Fruit fly (Drosophila melanogaster): ENCODE data around the gene ringer.

Gene ringer

DNA sequence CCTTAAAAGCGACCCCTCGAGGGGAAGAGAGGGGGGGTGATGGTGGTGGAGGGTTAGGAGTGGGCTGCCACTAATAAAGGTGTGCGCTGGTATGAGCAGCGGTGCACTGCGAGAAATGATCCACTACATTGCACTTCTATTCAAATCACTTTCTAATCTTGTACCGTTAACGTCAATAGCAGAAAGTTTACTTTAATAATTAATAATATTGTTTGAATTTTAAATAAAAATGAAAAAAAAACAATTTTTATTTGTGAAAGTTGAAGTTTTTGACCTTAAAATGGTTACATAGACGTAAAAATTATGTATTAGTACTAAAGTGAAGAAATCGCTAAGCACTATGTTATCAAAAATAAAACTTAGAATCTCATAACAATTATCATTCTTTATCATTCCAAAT is 33.6 kb upstream of the ringer start (continued):
- TF ChIP-seq row (GFP tag; IDR thresholded peaks at IDR 0.05): 0 out of 3 replicates have a peak, but pooled peaks have one; percentile 12
- no peak for TF ChIP-seq pan (optimal IDR thresholded peaks at IDR 0.05)
- TF ChIP-seq pan (GFP tag; optimal IDR thresholded peaks at IDR 0.05 in 1 of 2, IDR thresholded peaks at IDR 0.05 in 1 of 2): peak in 1 of 2 experiments; percentile 31
- TF ChIP-seq gem (tag; optimal IDR thresholded peaks at IDR 0.05): peak; percentile 59
- TF ChIP-seq fd96Cb (tag; optimal IDR thresholded peaks at IDR 0.05): peak; percentile 12
- TF ChIP-seq Oli (tag; optimal IDR thresholded peaks at IDR 0.05): peak; percentile 3
- TF ChIP-seq chm (GFP tag; IDR thresholded peaks at IDR 0.05): no peak
- peak; percentile 51 for TF ChIP-seq CG15269 (tag; optimal IDR thresholded peaks at IDR 0.05)
- peak; percentile 9 for TF ChIP-seq CG12659 (GFP tag; optimal IDR thresholded peaks at IDR 0.05)
- TF ChIP-seq Fer3 (tag; optimal IDR thresholded peaks at IDR 0.05): peak; percentile 0
- 0 out of 2 replicates have a peak, but pooled peaks have one; percentile 22 for TF ChIP-seq Ptx1 (GFP tag; IDR thresholded peaks at IDR 0.05)
- peak; percentile 47 for TF ChIP-seq Meics (GFP tag; optimal IDR thresholded peaks at IDR 0.05)
- no peak for TF ChIP-seq btn (GFP tag; optimal IDR thresholded peaks at IDR 0.05)
- no peak for TF ChIP-seq ase (GFP tag; IDR thresholded peaks at IDR 0.05)
- no peak for TF ChIP-seq peb (GFP tag; IDR thresholded peaks at IDR 0.05)
- peak; percentile 20 for TF ChIP-seq unpg (GFP tag; optimal IDR thresholded peaks at IDR 0.05)
- no peak for TF ChIP-seq CG12769 (tag; optimal IDR thresholded peaks at IDR 0.05)
- TF ChIP-seq Med (GFP tag): no peak
- no peak for TF ChIP-seq CG1529 (GFP tag; optimal IDR thresholded peaks at IDR 0.05)
- peak; percentile 45 for TF ChIP-seq dmrt99B (tag; optimal IDR thresholded peaks at IDR 0.05)
- no peak for TF ChIP-seq CG16813 (GFP tag; IDR thresholded peaks at IDR 0.05; ENCODE audit: partially characterized antibody)
- peak; percentile 10 for TF ChIP-seq bcd (GFP tag; optimal IDR thresholded peaks at IDR 0.05)
- TF ChIP-seq E2f1 (GFP tag; IDR thresholded peaks at IDR 0.05): 0 out of 2 replicates have a peak, but pooled peaks have one; percentile 12
- peak; percentile 61; the same call in 2 of the 3 replicates for TF ChIP-seq CG17361 (GFP tag; IDR thresholded peaks at IDR 0.05)
- no peak for TF ChIP-seq CG7987 (GFP tag; optimal IDR thresholded peaks at IDR 0.05)
- peak; percentile 37 for TF ChIP-seq CG10979 (tag; optimal IDR thresholded peaks at IDR 0.05)
- no peak for TF ChIP-seq hkb (optimal IDR thresholded peaks at IDR 0.05)
- TF ChIP-seq hkb (GFP tag; IDR thresholded peaks at IDR 0.05): 0 out of 2 replicates have a peak, but pooled peaks have one; percentile 13
- peak; percentile 13 for TF ChIP-seq CG17385 (GFP tag; optimal IDR thresholded peaks at IDR 0.05)
- peak; percentile 17 for TF ChIP-seq nerfin-1 (tag; optimal IDR thresholded peaks at IDR 0.05)
- TF ChIP-seq trem (tag; optimal IDR thresholded peaks at IDR 0.05): peak; percentile 10
- TF ChIP-seq lmd (GFP tag; IDR thresholded peaks at IDR 0.05): 0 out of 2 replicates have a peak, but pooled peaks have one; percentile 24
- TF ChIP-seq CG11695 (GFP tag; IDR thresholded peaks at IDR 0.05): no peak
- no peak for TF ChIP-seq CG14965 (GFP tag; optimal IDR thresholded peaks at IDR 0.05; ENCODE audit: borderline replicate concordance)
- TF ChIP-seq CG2116 (GFP tag; optimal IDR thresholded peaks at IDR 0.05): no peak
- TF ChIP-seq CG13296 (GFP tag; optimal IDR thresholded peaks at IDR 0.05): no peak
- TF ChIP-seq CG14710 (tag; optimal IDR thresholded peaks at IDR 0.05): peak; percentile 8
- no peak for TF ChIP-seq sna (GFP tag; IDR thresholded peaks at IDR 0.05; ENCODE audit: partially characterized antibody)

DNA sequence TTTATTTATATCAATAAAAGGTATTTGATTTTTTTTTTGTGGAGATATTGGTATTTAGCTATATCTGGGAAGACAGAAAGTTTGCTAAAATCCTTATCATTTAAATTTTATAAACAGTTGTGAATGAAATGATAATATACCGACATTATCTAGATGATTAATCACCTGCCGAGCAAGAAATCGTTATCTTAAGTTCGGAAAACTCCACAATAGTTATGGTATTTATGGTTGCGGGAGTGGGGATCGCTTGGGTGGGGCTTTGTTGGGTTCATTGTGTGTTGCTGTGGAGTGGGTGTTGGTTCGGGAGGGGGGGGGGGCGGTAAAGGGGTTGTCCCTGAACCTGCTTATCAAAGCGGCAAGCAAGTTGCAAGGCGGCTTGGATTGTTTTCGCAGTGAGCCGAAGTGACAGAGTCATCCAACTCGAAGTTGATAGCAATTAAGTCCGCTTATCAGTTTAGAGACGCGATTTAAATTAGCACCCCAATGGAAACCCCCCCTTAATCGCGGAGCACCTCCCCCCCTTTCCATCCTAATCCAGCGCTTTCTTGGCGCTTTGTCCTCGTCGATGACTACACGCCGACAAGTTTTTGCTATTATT is 33.1 kb upstream of the ringer start:
- TF ChIP-seq Six4 (GFP tag; optimal IDR thresholded peaks at IDR 0.05) (no peak), CG7928 (GFP tag; optimal IDR thresholded peaks at IDR 0.05) (no peak), lab (GFP tag; optimal IDR thresholded peaks at IDR 0.05) (peak; percentile 66), CG31441 (GFP tag; IDR thresholded peaks at IDR 0.05) (no peak), zen2 (GFP tag; IDR thresholded peaks at IDR 0.05; ENCODE audit: partially characterized antibody) (no peak), Hand (GFP tag; optimal IDR thresholded peaks at IDR 0.05) (no peak), CG10959 (GFP tag; IDR thresholded peaks at IDR 0.05) (no peak), Nf-YB (GFP tag; optimal IDR thresholded peaks at IDR 0.05) (no peak), H15 (GFP tag; IDR thresholded peaks at IDR 0.05) (no peak), Doc2 (GFP tag; IDR thresholded peaks at IDR 0.05) (no peak), Tbp (GFP tag; optimal IDR thresholded peaks at IDR 0.05) (no peak), otp (GFP tag; IDR thresholded peaks at IDR 0.05) (no peak), sd (tag; optimal IDR thresholded peaks at IDR 0.05) (peak; percentile 64), Stat92E (GFP tag; optimal IDR thresholded peaks at IDR 0.05) (no peak), CG11695 (GFP tag; IDR thresholded peaks at IDR 0.05) (no peak)

All from whole organism, embryonic.